Fruit fly (Drosophila melanogaster) whole organism, larva: ENCODE data around the gene CG42324.
A peak's percentile ranks its signal among the peaks of the same experiment; 100 is the strongest.

ENCODE experiments used
- noc ChIP-seq: fragments of 200-800 bp; sonication (Bioruptor generic); optimal IDR thresholded peaks from 3 replicates; lab custom pipeline; 2019; ENCODE audit warnings: missing biosample characterization, mild to moderate bottlenecking, missing genetic modification characterization, moderate library complexity

The CG42324 gene

dm6 chr3L:3472063-3472528 is at the start of gene CG42324, which contains the start of gene CG32267:
Gene CG42324 (plus strand): TSS chr3L:3472447.
Gene CG32267 (minus strand): TSS chr3L:3472113.
- TF ChIP-seq noc, result no peak

- TF ChIP-seq noc, result no peak
These were observed 49.2 kb upstream of the CG42324 start for dm6 chr3L:3423006-3423405.

- TF ChIP-seq noc, result no peak
These were observed 47.4 kb upstream of the CG42324 start, which contains the start of gene sty for dm6 chr3L:3424846-3425245. Gene sty (minus strand): TSS chr3L:3424935.

dm6 chr3L:3427037-3427436 is 45.2 kb upstream of the CG42324 start:
- TF ChIP-seq noc, result no peak

- TF ChIP-seq noc, result no peak
These were observed 41.1 kb upstream of the CG42324 start for dm6 chr3L:3431061-3431648.

dm6 chr3L:3432656-3433344 is 39.4 kb upstream of the CG42324 start:
- TF ChIP-seq noc, result peak; percentile 62

- no peak for TF ChIP-seq noc
These were observed 38.3 kb upstream of the CG42324 start for dm6 chr3L:3433955-3434354.

- no peak for TF ChIP-seq noc
These were observed 37.4 kb upstream of the CG42324 start for dm6 chr3L:3434882-3435281.

dm6 chr3L:3435531-3436309 is 36.5 kb upstream of the CG42324 start:
- TF ChIP-seq noc, result peak; percentile 79

dm6 chr3L:3436838-3437663 is 35.2 kb upstream of the CG42324 start:
- TF ChIP-seq noc, result peak; percentile 57

- TF ChIP-seq noc, result no peak
These were observed 34.4 kb upstream of the CG42324 start for dm6 chr3L:3437664-3438368.

- TF ChIP-seq noc, result no peak
These were observed 33.8 kb upstream of the CG42324 start for dm6 chr3L:3438473-3438872.

- no peak for TF ChIP-seq noc
These were observed 32.6 kb upstream of the CG42324 start for dm6 chr3L:3439598-3439997.

dm6 chr3L:3440116-3440515 is 32.1 kb upstream of the CG42324 start:
- TF ChIP-seq noc, result no peak

- no peak for TF ChIP-seq noc
These were observed 30.2 kb upstream of the CG42324 start for dm6 chr3L:3441763-3442673.
